Fruit fly (Drosophila melanogaster): ENCODE measurements around the gene CG31650.

DNA sequence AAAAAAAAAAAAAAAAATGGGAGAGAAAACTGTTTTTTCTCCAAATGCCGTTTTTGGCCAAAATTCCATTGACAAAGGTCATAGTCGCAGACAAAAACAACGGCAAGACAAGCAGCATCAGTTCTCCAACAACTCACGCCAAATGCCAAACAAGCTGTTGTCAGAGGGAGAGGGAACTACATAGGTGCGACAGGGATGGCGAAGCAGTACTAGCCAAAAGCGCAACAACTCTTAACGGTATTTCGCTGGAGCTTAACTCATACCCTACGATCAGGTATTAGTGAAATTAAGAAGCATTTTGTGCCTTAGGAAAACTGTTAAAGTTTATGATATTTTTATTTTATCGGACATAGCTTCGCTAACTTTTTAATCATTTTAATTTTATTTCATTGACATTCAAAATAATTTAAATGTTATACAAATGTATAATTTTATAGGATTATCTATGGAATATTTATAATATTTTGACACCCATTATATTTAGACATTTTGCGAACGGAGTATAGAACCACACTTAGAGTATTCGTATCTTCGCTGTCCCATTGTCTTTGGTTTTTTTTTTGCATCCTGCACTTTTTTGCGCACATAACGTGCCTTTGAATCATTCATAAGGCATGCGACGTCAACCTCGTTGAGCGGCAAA is 35.8 kb upstream of the CG31650 start:
- TF ChIP-seq h (optimal IDR thresholded peaks at IDR 0.05) (no peak), ttk (optimal IDR thresholded peaks at IDR 0.05) (no peak), Myc (optimal IDR thresholded peaks at IDR 0.05) (no peak), psq (optimal IDR thresholded peaks at IDR 0.05) (no peak)
